Worm (Caenorhabditis elegans) whole organism, L4/young adult: Measurements from ENCODE around the gene gst-4.

ENCODE experiments used
- W03F9.2 ChIP-seq: fragments of 150-350 bp; optimal IDR thresholded peaks from 2 replicates; lab custom pipeline; 2014; ENCODE audit warnings: missing biosample characterization, missing genetic modification characterization
- dao-5 ChIP-seq: sonication (generic microtip); optimal IDR thresholded peaks from 2 replicates; lab custom pipeline; 2016; ENCODE audit warnings: missing genotype, missing genetic modification characterization, moderate library complexity, missing compliant biosample characterization
- him-1 ChIP-seq: sonication (generic microtip); optimal IDR thresholded peaks from 2 replicates; lab custom pipeline; 2016; ENCODE audit warnings: missing genotype, missing genetic modification reagents, missing genetic modification characterization, missing compliant biosample characterization

Gene gst-4

ce11 chrIV:10141930-10142505 is at the start of gene gst-4, which contains the start of the genes gst-2 and dhs-12:
Gene gst-4, plus strand, starts transcription at chrIV:10142225.
Gene gst-2, minus strand, starts transcription at chrIV:10142061.
Gene dhs-12, plus strand, starts transcription at chrIV:10142455.
- TF ChIP-seq him-1 (tag; lab: Kevin White, UChicago): no peak
- no peak for TF ChIP-seq W03F9.2
- TF ChIP-seq dao-5 (tag; lab: Kevin White, UChicago): no peak

- TF ChIP-seq him-1 (tag; lab: Kevin White, UChicago): no peak
Observed at ce11 chrIV:10095171-10095570, 46.9 kb upstream of the gst-4 start, which contains the start of the genes C04G2.5 and msp-36. Gene C04G2.5, minus strand, starts transcription at chrIV:10095271. Gene msp-36, plus strand, starts transcription at chrIV:10095433.

- TF ChIP-seq W03F9.2 (no peak), dao-5 (tag; lab: Kevin White, UChicago) (no peak), him-1 (tag; lab: Kevin White, UChicago) (no peak)
Observed at ce11 chrIV:10096881-10097280, 45.1 kb upstream of the gst-4 start, which contains the start of gene dis-3. Gene dis-3, plus strand, starts transcription at chrIV:10097202.

ce11 chrIV:10110417-10110816 is 31.6 kb upstream of the gst-4 start, which contains the start of gene egl-38:
Gene egl-38, minus strand, starts transcription at chrIV:10110517.
- TF ChIP-seq dao-5 (tag; lab: Kevin White, UChicago): no peak
- TF ChIP-seq him-1 (tag; lab: Kevin White, UChicago): no peak

ce11 chrIV:10110870-10111269 is 31.2 kb upstream of the gst-4 start:
- no peak for TF ChIP-seq dao-5 (tag; lab: Kevin White, UChicago)
- no peak for TF ChIP-seq W03F9.2
- TF ChIP-seq him-1 (tag; lab: Kevin White, UChicago): no peak

- TF ChIP-seq dao-5 (tag; lab: Kevin White, UChicago) (no peak), W03F9.2 (no peak), him-1 (tag; lab: Kevin White, UChicago) (no peak)
Observed at ce11 chrIV:10111441-10111840, 30.6 kb upstream of the gst-4 start, which contains the start of gene spch-1. Gene spch-1, minus strand, starts transcription at chrIV:10111541.

- TF ChIP-seq W03F9.2: no peak
- TF ChIP-seq dao-5 (tag; lab: Kevin White, UChicago): no peak
- TF ChIP-seq him-1 (tag; lab: Kevin White, UChicago): no peak
Observed at ce11 chrIV:10112570-10112969, 29.5 kb upstream of the gst-4 start, which contains the start of gene nsph-3.2. Gene nsph-3.2, plus strand, starts transcription at chrIV:10112870.

- TF ChIP-seq him-1 (tag; lab: Kevin White, UChicago) (no peak), W03F9.2 (no peak), dao-5 (tag; lab: Kevin White, UChicago) (no peak)
Observed at ce11 chrIV:10115142-10115541, 26.9 kb upstream of the gst-4 start, which contains the start of gene C04G2.10. Gene C04G2.10, plus strand, starts transcription at chrIV:10115442.

ce11 chrIV:10116765-10117164 is 25.3 kb upstream of the gst-4 start:
- TF ChIP-seq him-1 (tag; lab: Kevin White, UChicago): no peak
- no peak for TF ChIP-seq W03F9.2
- TF ChIP-seq dao-5 (tag; lab: Kevin White, UChicago): no peak

ce11 chrIV:10122205-10122604 is 19.8 kb upstream of the gst-4 start, which contains the start of gene irld-21:
Gene irld-21, minus strand, starts transcription at chrIV:10122305.
- TF ChIP-seq dao-5 (tag; lab: Kevin White, UChicago): no peak
- TF ChIP-seq him-1 (tag; lab: Kevin White, UChicago): no peak
- no peak for TF ChIP-seq W03F9.2

- TF ChIP-seq W03F9.2 (no peak), him-1 (tag; lab: Kevin White, UChicago) (no peak), dao-5 (tag; lab: Kevin White, UChicago) (no peak)
Observed at ce11 chrIV:10126544-10126943, 15.5 kb upstream of the gst-4 start, which contains the start of gene ctf-18. Gene ctf-18, minus strand, starts transcription at chrIV:10126644.

ce11 chrIV:10128446-10128845 is 13.6 kb upstream of the gst-4 start:
- TF ChIP-seq dao-5 (tag; lab: Kevin White, UChicago) (no peak), W03F9.2 (no peak), him-1 (tag; lab: Kevin White, UChicago) (no peak)

- no peak for TF ChIP-seq him-1 (tag; lab: Kevin White, UChicago)
- no peak for TF ChIP-seq dao-5 (tag; lab: Kevin White, UChicago)
- TF ChIP-seq W03F9.2: peak; percentile 81
Observed at ce11 chrIV:10128906-10129386, 13.1 kb upstream of the gst-4 start, which contains the start of the genes gtbp-1 and K08F4.3. Gene gtbp-1, minus strand, starts transcription at chrIV:10128956. Gene K08F4.3, plus strand, starts transcription at chrIV:10129257.

ce11 chrIV:10129957-10130356 is 12.1 kb upstream of the gst-4 start, which contains the start of gene glt-3:
Gene glt-3, plus strand, starts transcription at chrIV:10130257.
- TF ChIP-seq dao-5 (tag; lab: Kevin White, UChicago) (no peak), W03F9.2 (no peak), him-1 (tag; lab: Kevin White, UChicago) (no peak)
